Fruit fly (Drosophila melanogaster) whole organism, pupa: ENCODE results near the gene Hr38.

Experiments
- CG10348 ChIP-seq: fragments of 200-800 bp; sonication (Bioruptor generic); IDR thresholded peaks from 2 replicates; pipeline ENCODE4 v1.3.6; 2022; ENCODE audit warnings: missing biosample characterization, missing genetic modification characterization
- CG17806 ChIP-seq: fragments of 200-800 bp; sonication (Bioruptor generic); optimal IDR thresholded peaks from 2 replicates; lab custom pipeline; 2018; ENCODE audit warnings: missing biosample characterization, mild to moderate bottlenecking, missing genetic modification characterization, moderate library complexity
- EcR ChIP-seq: fragments of 200-800 bp; sonication (Bioruptor generic); optimal IDR thresholded peaks from 3 replicates; lab custom pipeline; 2019; ENCODE audit warnings: missing biosample characterization, missing genetic modification characterization, mild to moderate bottlenecking, moderate library complexity, missing genetic modification reagents

dm6 chr2L:20645394-20645869 lies 69.0 kb downstream of the Hr38 start, which contains the start of the genes phr6-4 and CG2608:
- no peak for TF ChIP-seq CG10348 (GFP tag; lab: Robert Waterston, UW)
- peak; percentile 94 for TF ChIP-seq CG17806 (tag; lab: Kevin White, UChicago)
- TF ChIP-seq EcR (GFP tag; lab: Kevin White, UChicago) = peak; percentile 15
